Fruit fly (Drosophila melanogaster) whole organism, embryonic: ENCODE data around the gene CG4465.

Experiments
- B-H1 ChIP-seq: fragments of 200-800 bp; sonication (Bioruptor generic); IDR thresholded peaks from 3 replicates; pipeline ENCODE4 v1.3.6; 2022; ENCODE audit warnings: missing biosample characterization, missing genetic modification characterization
- CG16813 ChIP-seq: fragments of 200-800 bp; sonication (Bioruptor generic); IDR thresholded peaks from 3 replicates; pipeline ENCODE4 v1.3.6; 2022; ENCODE audit warnings: missing biosample characterization, missing genetic modification characterization; ENCODE audit not compliant: partially characterized antibody
- CG17568 ChIP-seq: fragments of 200-800 bp; sonication (Bioruptor generic); optimal IDR thresholded peaks from 2 replicates; lab custom pipeline; 2018; ENCODE audit warnings: missing biosample characterization, mild to moderate bottlenecking, missing genetic modification characterization, moderate library complexity
- CG2116 ChIP-seq: fragments of 200-800 bp; sonication (Bioruptor generic); optimal IDR thresholded peaks from 3 replicates; lab custom pipeline; 2018; ENCODE audit warnings: missing biosample characterization, mild to moderate bottlenecking, missing genetic modification characterization
- HLH3B ChIP-seq: fragments of 200-800 bp; sonication (Bioruptor generic); IDR thresholded peaks from 2 replicates; pipeline ENCODE4 v1.3.6; 2022; ENCODE audit warnings: missing biosample characterization, missing genetic modification characterization
- ab ChIP-seq: fragments of 200-800 bp; sonication (Bioruptor generic); optimal IDR thresholded peaks from 2 replicates; lab custom pipeline; 2016; ENCODE audit warnings: missing biosample characterization, missing genetic modification characterization
- cato ChIP-seq: fragments of 200-800 bp; sonication (Bioruptor generic); optimal IDR thresholded peaks from 2 replicates; lab custom pipeline; 2016; ENCODE audit warnings: missing biosample characterization, missing genetic modification characterization, borderline replicate concordance
- mam ChIP-seq: fragments of 200-800 bp; sonication (Bioruptor generic); optimal IDR thresholded peaks from 3 replicates; lab custom pipeline; 2016; ENCODE audit warnings: missing biosample characterization, missing genetic modification characterization
- tio ChIP-seq: fragments of 200-800 bp; sonication (Bioruptor generic); optimal IDR thresholded peaks from 2 replicates; lab custom pipeline; 2017; ENCODE audit warnings: missing biosample characterization, missing genetic modification characterization, inconsistent platforms

DNA sequence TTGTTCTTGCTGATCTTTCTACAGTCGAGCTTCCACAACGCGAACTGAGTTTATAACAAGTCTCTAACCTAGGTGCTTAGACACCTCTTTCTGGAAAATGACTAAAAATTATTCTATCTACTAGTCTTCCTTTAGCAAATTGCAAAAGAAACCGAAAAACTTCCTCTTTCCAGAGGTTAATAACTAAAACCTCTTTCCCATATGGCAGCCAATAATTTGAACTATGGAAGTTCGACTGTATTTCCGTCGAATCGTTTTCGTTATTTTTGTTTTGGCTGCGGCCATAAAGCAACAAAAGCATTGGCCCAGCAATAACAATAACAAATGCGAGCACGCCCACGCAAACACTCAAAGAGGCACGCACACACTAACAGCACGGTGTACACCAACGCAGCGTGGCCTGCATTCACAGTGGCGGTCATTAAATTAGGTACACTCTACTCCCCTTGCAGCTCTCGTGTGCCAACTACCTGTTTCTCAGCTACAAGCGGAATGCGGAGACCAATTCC lies 37.2 kb downstream of the CG4465 start:
- no peak; the same call in 2 of the 3 replicates for TF ChIP-seq B-H1 (GFP tag; lab: Robert Waterston, UW)
- TF ChIP-seq ab (GFP tag; lab: Kevin White, UChicago), result no peak
- no peak for TF ChIP-seq CG16813 (GFP tag; lab: Robert Waterston, UW)
- peak; percentile 48 for TF ChIP-seq mam
- TF ChIP-seq HLH3B (GFP tag; lab: Robert Waterston, UW), result no peak
- no peak for TF ChIP-seq tio (GFP tag; lab: Kevin White, UChicago)
- TF ChIP-seq CG2116 (GFP tag; lab: Kevin White, UChicago), result peak; percentile 5
- TF ChIP-seq CG17568 (GFP tag; lab: Kevin White, UChicago), result no peak
- no peak for TF ChIP-seq cato
